Worm (Caenorhabditis elegans) whole organism, late embryonic: ENCODE measurements around the gene F27C8.3.

Experiments
- ama-1 ChIP-seq: fragments of 150-350 bp; optimal IDR thresholded peaks from 2 replicates; lab custom pipeline; 2014
- ceh-24 ChIP-seq: sonication (generic microtip); optimal IDR thresholded peaks from 2 replicates; lab custom pipeline; 2016; ENCODE audit warnings: mild to moderate bottlenecking, missing genetic modification characterization, missing compliant biosample characterization
- ceh-30 ChIP-seq: fragments of 150-350 bp; optimal IDR thresholded peaks from 2 replicates; lab custom pipeline; 2014; ENCODE audit warnings: missing biosample characterization, missing genetic modification characterization
- elt-2 ChIP-seq: sonication (generic microtip); optimal IDR thresholded peaks from 2 replicates; lab custom pipeline; 2016; ENCODE audit warnings: missing genetic modification reagents, missing genetic modification characterization, missing compliant biosample characterization
- fkh-10 ChIP-seq: fragments of 150-350 bp; optimal IDR thresholded peaks from 2 replicates; lab custom pipeline; 2014; ENCODE audit warnings: missing biosample characterization, missing genetic modification reagents, missing genetic modification characterization
- pha-4 ChIP-seq: fragments of 150-350 bp; optimal IDR thresholded peaks from 2 replicates; lab custom pipeline; 2018; ENCODE audit warnings: missing biosample characterization, missing genetic modification reagents, missing genetic modification characterization
- ref-2 ChIP-seq: sonication (generic microtip); optimal IDR thresholded peaks from 2 replicates; lab custom pipeline; 2016; ENCODE audit warnings: missing genetic modification characterization, missing compliant biosample characterization
- sdc-2 ChIP-seq: sonication (generic microtip); optimal IDR thresholded peaks from 2 replicates; lab custom pipeline; 2016; ENCODE audit warnings: missing genotype, missing genetic modification characterization, missing compliant biosample characterization
- tbx-2 ChIP-seq: sonication (generic microtip); optimal IDR thresholded peaks from 2 replicates; lab custom pipeline; 2016; ENCODE audit warnings: missing genetic modification characterization, missing compliant biosample characterization
- unc-3 ChIP-seq, 2 experiments: fragments of 200-800 bp in 1 of 2; sonication (Bioruptor generic) in 1 of 2; sonication (generic microtip) in 1 of 2; conservative IDR thresholded peaks in 1 of 2; optimal IDR thresholded peaks in 1 of 2; 2 replicates each; pipeline versions ENCODE4 v1.3.6 to Lab custom; 2016 to 2022; ENCODE audit warnings: missing compliant biosample characterization in 2 of 2, missing genetic modification characterization in 2 of 2, missing genetic modification reagents in 1 of 2
- zip-5 ChIP-seq: sonication (generic microtip); optimal IDR thresholded peaks from 2 replicates; lab custom pipeline; 2016; ENCODE audit warnings: missing genetic modification characterization, missing compliant biosample characterization

- TF ChIP-seq ceh-24 (tag; lab: Kevin White, UChicago) (no peak), fkh-10 (GFP tag; lab: Kevin White, UChicago) (no peak), sdc-2 (no peak), pha-4 (tag; lab: Kevin White, UChicago) (no peak), tbx-2 (tag; lab: Kevin White, UChicago) (no peak), zip-5 (tag; lab: Kevin White, UChicago) (no peak), unc-3 (GFP tag; conservative IDR thresholded peaks at IDR 0.05; lab: Robert Waterston, UW) (no peak), unc-3 (tag; optimal IDR thresholded peaks at IDR 0.05; lab: Kevin White, UChicago) (no peak), ama-1 (lab: Kevin White, UChicago) (no peak), elt-2 (tag; lab: Kevin White, UChicago) (no peak), ceh-30 (tag; lab: Kevin White, UChicago) (no peak), ref-2 (tag; lab: Kevin White, UChicago) (no peak)
These were observed 23.2 kb upstream of the F27C8.3 start for ce11 chrIV:9618836-9619235.
